Worm (Caenorhabditis elegans) whole organism, young adult: ENCODE measurements around the gene gpa-5.

Source experiments
- chd-7 ChIP-seq: sonication (generic microtip); optimal IDR thresholded peaks from 2 replicates; lab custom pipeline; 2016; ENCODE audit warnings: mild to moderate bottlenecking, missing genetic modification characterization, moderate library complexity, missing compliant biosample characterization
- ets-4 ChIP-seq: fragments of 200-800 bp; sonication (Bioruptor generic); optimal IDR thresholded peaks from 2 replicates; lab custom pipeline; 2018; ENCODE audit warnings: mild to moderate bottlenecking, missing genetic modification characterization, missing compliant biosample characterization
- sdz-38 ChIP-seq: sonication (generic microtip); optimal IDR thresholded peaks from 2 replicates; lab custom pipeline; 2016; ENCODE audit warnings: missing genotype, missing genetic modification characterization, missing compliant biosample characterization

DNA sequence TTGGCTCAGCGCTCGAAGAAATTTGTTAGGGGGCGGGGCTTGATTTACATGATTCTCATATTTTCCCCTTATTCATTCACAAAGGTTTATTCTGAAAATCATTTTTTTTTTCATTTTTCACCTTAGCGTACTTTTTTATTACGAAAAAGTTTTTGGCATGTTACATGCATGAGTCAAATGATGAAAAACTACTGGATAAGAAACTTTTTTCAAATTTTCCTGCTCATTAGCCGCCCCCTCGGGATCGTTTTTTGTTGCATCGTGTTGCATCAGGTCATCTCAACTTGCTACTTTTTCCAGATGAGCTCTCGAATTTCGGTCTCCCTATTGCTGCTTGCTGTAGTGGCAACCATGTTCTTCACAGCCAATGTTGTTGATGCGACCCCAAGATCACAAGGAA, 42.2 kb upstream of the gpa-5 start, which contains the start of gene pdf-2:
- TF ChIP-seq sdz-38 (tag; lab: Kevin White, UChicago) (no peak), chd-7 (no peak), ets-4 (no peak)
